Fruit fly (Drosophila melanogaster) S2 (cell line): ENCODE measurements around the gene CG12290.

ENCODE experiments used
- CG8478 ChIP-seq: fragments of >200 bp; optimal IDR thresholded peaks from 2 replicates; lab custom pipeline; 2018
- CTCF ChIP-seq, 2 experiments: fragments of >200 bp; optimal IDR thresholded peaks; 2 replicates each; lab custom pipeline; 2018

Gene CG12290

DNA sequence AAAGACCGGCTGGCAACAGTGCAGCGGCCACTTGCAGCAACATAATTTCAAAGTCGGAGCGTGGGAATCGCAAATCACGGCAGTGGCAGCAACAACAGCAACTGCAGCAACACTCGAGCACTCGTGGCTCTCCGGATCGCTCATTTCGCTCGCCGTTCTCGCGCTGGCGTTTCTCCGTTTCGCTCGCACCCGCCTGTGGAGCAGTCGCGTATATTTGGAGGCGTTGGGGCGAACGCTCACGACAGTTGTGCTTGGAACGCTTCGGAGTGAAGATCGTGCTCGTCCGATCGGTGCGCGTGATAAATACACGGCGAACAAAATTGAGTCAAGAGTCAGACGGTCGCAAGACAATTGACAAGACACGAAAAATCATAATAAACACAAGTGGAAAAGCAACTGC lies at the start of gene CG12290:
TSS of gene CG12290 (plus strand) at position 233 of the 400 bp plus-strand sequence.
- no peak for TF ChIP-seq CG8478 (lab: Kevin White, UChicago)
- no peak for TF ChIP-seq CTCF (optimal IDR thresholded peaks at IDR 0.05; lab: Kevin White, UChicago)

DNA sequence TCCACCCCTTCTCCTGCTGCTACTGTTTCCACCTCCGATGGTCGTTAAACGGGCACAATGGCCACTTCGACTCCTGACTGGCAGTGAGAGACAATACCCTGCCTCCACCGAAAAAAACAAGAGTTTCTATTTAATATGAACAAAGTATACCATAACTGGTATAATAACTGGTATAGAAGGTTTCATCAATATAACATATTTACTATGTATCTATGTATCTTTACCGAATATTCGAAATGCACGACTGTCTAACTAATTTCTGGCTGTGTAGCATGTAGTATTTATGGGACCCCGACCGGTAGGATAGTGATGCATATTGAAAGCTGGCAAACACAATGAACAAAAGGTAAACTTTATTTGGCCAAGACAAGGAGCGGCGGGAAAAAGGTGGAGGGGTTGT lies 48.1 kb upstream of the CG12290 start:
- no peak for TF ChIP-seq CTCF (optimal IDR thresholded peaks at IDR 0.05; lab: Kevin White, UChicago)
- TF ChIP-seq CG8478 (lab: Kevin White, UChicago), result no peak

DNA sequence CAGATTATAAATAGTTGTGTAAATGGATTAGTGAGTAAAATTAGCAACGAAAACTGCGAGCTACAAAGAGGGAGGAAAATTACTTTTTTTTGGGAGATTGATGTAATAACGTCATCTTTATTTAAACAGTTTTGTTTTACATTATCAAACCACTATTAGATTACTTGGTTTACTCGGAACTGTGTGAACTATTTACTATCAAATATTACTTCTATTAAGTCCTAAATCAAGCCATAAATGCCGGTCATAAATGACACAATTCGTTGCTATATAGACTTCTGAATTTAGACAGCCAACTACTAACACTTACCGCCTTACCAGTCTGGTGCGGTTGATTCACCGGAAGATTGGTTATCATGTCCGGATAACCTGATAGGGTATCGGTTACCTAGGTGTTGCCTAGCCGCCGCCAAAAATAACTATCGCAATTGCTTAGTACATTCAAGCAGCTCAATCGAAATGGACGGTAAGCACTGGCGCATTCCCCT lies 44.8 kb upstream of the CG12290 start, which contains the start of gene CG31086:
TSS of gene CG31086 (plus strand) at position 51 of the 488 bp plus-strand sequence.
- TF ChIP-seq CTCF (optimal IDR thresholded peaks at IDR 0.05; lab: Kevin White, UChicago) (no peak), CG8478 (lab: Kevin White, UChicago) (no peak)

dm6 chr3R:26188708-26189107 lies 41.3 kb upstream of the CG12290 start, which contains the start of gene CG6073:
Gene CG6073, minus strand, starts transcription at chr3R:26188807.
- TF ChIP-seq CTCF (optimal IDR thresholded peaks at IDR 0.05; lab: Kevin White, UChicago) (peak; percentile 53 to 55), CG8478 (lab: Kevin White, UChicago) (no peak)

dm6 chr3R:26189877-26190276 lies 40.2 kb upstream of the CG12290 start, which contains the start of gene CG34130:
Gene CG34130, minus strand, starts transcription at chr3R:26189977.
- TF ChIP-seq CTCF (optimal IDR thresholded peaks at IDR 0.05; lab: Kevin White, UChicago) (no peak), CG8478 (lab: Kevin White, UChicago) (no peak)

DNA sequence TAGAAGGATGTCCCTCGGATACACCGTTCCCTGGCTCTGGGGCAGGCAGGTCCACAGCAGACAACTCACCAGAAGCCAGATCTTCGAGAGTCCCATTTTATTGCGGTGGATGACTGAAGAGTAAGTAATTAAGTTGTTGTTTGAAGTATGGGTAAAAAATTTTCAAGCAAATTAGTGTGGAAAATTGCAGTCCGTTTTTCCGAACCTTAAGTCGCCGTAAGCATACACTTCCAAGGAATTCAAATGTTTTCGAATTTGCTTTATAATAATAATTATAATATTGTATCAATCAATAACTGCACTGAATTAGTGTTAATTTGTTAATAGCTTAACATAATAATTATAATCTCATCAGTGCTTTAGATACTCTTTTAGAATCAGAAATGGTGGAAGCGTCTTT lies 38.9 kb upstream of the CG12290 start, which contains the start of gene CG34129:
TSS of gene CG34129 (minus strand) at position 101 of the 400 bp plus-strand sequence.
- no peak for TF ChIP-seq CG8478 (lab: Kevin White, UChicago)
- TF ChIP-seq CTCF (optimal IDR thresholded peaks at IDR 0.05; lab: Kevin White, UChicago), result no peak

DNA sequence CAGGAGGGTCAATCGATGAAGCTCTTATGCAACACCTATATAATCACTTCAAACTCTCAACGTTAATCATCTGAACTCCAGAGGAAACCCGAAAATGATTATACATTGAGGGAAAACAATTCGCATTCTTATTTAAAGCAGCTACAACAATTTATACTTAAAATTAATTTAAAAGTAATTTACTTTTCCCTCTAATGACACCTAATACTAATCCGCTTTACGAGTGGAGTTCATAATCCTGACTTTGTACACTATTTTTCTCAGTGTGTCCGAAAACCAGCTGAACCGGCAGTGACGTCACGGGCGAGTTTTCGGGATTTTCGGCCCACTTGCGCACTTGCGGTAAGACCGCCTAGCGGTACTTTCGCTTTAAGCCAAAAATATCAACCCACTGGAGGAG lies 37.8 kb upstream of the CG12290 start:
- TF ChIP-seq CTCF (optimal IDR thresholded peaks at IDR 0.05; lab: Kevin White, UChicago) (no peak), CG8478 (lab: Kevin White, UChicago) (no peak)

DNA sequence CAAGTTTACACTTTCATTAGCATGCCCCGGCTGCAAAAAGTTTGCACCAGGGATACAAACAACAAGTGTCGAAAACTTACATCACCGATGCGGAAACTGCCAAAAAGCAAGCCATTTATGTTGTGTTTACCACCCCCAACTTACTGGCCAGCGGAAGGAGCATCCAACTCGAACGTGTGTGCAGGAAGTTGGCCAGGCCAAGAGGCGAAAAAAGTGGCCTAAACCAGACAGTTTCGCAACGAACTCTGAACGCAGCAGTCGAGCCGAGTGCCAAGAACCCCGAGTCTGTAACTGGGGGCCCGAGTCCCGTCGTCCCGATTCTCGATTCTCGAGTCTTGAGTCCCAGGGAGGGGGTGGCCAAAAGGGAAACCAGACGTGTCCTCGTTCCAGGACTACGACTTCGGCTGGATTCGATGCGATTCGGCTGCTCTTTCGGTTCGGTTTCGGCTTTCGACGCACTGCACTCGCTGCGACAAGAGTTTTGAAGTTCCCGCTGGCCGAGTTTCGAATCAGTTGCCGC lies 35.1 kb upstream of the CG12290 start:
- TF ChIP-seq CTCF (optimal IDR thresholded peaks at IDR 0.05; lab: Kevin White, UChicago) (no peak), CG8478 (lab: Kevin White, UChicago) (no peak)

DNA sequence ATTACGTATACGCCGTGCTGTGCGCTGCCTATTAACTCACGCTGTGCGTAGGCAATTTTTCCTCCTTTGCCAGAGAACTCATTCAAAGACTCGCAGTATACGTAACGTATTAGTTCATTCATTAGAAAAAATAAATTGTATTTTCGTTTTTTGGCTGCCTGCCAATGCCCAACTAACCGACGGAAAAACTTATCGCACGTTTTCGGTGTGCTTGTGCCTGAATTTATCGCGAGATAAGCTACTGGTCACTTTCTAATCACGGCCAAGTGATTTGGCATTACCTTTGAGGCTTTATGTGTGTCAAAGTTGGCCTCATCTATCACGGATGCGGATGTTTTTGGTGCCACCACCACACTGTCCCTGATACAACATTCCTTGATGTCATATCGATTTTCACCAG lies 17.1 kb upstream of the CG12290 start:
- TF ChIP-seq CTCF (optimal IDR thresholded peaks at IDR 0.05; lab: Kevin White, UChicago), result no peak
- no peak for TF ChIP-seq CG8478 (lab: Kevin White, UChicago)

DNA sequence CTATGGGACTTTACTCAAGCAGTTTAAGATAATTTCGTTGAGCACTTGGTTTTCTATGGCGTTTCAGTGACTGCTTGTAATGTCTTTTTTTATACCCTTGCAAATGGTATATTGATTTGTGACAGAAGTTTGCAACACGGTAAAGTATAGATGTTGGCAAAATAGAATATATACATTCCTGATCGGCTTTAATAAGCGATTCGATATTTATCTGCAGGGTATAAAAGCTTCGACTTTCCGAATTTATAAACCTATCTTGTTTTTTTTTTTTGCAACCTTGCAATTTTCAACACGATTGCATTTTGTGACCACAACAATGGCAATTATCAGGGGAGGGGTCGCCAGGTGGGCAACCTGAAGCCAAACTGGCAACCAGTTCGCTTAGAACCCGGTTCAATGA lies 15.7 kb upstream of the CG12290 start:
- TF ChIP-seq CTCF (optimal IDR thresholded peaks at IDR 0.05; lab: Kevin White, UChicago), result no peak
- TF ChIP-seq CG8478 (lab: Kevin White, UChicago), result no peak

- TF ChIP-seq CG8478 (lab: Kevin White, UChicago), result no peak
- no peak for TF ChIP-seq CTCF (optimal IDR thresholded peaks at IDR 0.05; lab: Kevin White, UChicago)
These were observed 7.9 kb upstream of the CG12290 start for dm6 chr3R:26222123-26222651.

- no peak for TF ChIP-seq CTCF (optimal IDR thresholded peaks at IDR 0.05; lab: Kevin White, UChicago)
- TF ChIP-seq CG8478 (lab: Kevin White, UChicago), result no peak
These were observed 3.4 kb upstream of the CG12290 start for dm6 chr3R:26226506-26227277.

DNA sequence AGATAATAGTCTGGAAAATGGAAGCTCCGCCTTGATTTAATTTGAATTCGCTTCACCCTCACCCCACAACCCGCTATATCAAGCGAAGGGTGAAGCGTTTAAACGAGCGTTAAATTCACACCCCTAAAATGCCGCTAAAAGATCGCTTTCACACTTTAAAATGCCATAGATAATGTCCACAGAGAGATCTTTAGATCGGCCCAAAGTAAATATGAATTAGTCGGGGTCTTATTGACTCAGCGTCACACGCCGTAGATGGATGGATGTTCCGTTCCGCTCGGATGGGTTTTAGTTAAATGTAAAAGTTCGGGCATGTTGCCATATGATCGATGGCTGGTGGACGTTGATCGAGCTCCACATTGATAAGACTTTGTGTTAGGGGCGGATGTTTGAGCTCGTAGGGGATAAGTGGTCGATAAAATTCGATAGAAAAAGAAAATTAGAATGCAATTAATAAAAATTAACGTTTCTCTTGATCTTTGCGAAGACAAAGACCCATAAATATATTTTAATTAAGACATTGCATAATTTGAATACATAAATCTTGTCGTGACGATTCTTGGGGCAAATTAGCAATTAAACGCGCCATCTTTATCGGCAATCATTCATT lies 1.9 kb upstream of the CG12290 start:
- no peak for TF ChIP-seq CTCF (optimal IDR thresholded peaks at IDR 0.05; lab: Kevin White, UChicago)
- TF ChIP-seq CG8478 (lab: Kevin White, UChicago), result no peak

- TF ChIP-seq CTCF (optimal IDR thresholded peaks at IDR 0.05; lab: Kevin White, UChicago), result no peak
- no peak for TF ChIP-seq CG8478 (lab: Kevin White, UChicago)
These were observed 5.0 kb downstream of the CG12290 start for dm6 chr3R:26235034-26235433.

- no peak for TF ChIP-seq CTCF (optimal IDR thresholded peaks at IDR 0.05; lab: Kevin White, UChicago)
- no peak for TF ChIP-seq CG8478 (lab: Kevin White, UChicago)
These were observed 7.4 kb downstream of the CG12290 start for dm6 chr3R:26237496-26237895.
